Worm (Caenorhabditis elegans) whole organism, L1 larva: ENCODE results near the gene csn-6.
A peak's percentile ranks its signal among the peaks of the same experiment; 100 is the strongest.
"Not testable (repeated sequence)": the region's sequence is repeated elsewhere in the genome, so short reads cannot be mapped to it uniquely, and the experiment has no call there.

Experiments used
- C34B4.2 ChIP-seq: sonication (generic microtip); optimal IDR thresholded peaks from 2 replicates; lab custom pipeline; 2017; ENCODE audit warnings: mild to moderate bottlenecking, missing genetic modification characterization, missing compliant biosample characterization
- F16B12.6 ChIP-seq: fragments of 150-350 bp; optimal IDR thresholded peaks from 2 replicates; lab custom pipeline; 2014; ENCODE audit warnings: missing biosample characterization, missing genetic modification characterization
- ama-1 ChIP-seq: fragments of 150-350 bp; optimal IDR thresholded peaks from 2 replicates; lab custom pipeline; 2014
- blmp-1 ChIP-seq: fragments of 150-350 bp; optimal IDR thresholded peaks from 2 replicates; lab custom pipeline; 2014; ENCODE audit warnings: missing biosample characterization, missing genetic modification characterization
- ceh-8 ChIP-seq: fragments of 200-800 bp; sonication (Bioruptor generic); optimal IDR thresholded peaks from 2 replicates; lab custom pipeline; 2018; ENCODE audit warnings: mild to moderate bottlenecking, missing genetic modification characterization, moderate library complexity, missing compliant biosample characterization
- ceh-82 ChIP-seq, 3 experiments: fragments of 150-350 bp in 1 of 3; sonication (generic microtip) in 2 of 3; optimal IDR thresholded peaks; 2 replicates each; lab custom pipeline; 2014 to 2017; ENCODE audit warnings: missing biosample characterization in 3 of 3, missing genetic modification characterization in 3 of 3
- ceh-88 ChIP-seq: fragments of 200-800 bp; sonication (Bioruptor generic); IDR thresholded peaks from 2 replicates; pipeline ENCODE4 v1.3.6; 2022; ENCODE audit warnings: missing genetic modification characterization, missing compliant biosample characterization
- ceh-90 ChIP-seq: sonication (generic microtip); optimal IDR thresholded peaks from 2 replicates; lab custom pipeline; 2016; ENCODE audit warnings: missing genetic modification characterization, missing compliant biosample characterization
- dpl-1 ChIP-seq, 3 experiments: fragments of 150-350 bp in 2 of 3; sonication (generic microtip) in 1 of 3; optimal IDR thresholded peaks; 2 replicates each; lab custom pipeline; 2014 to 2017; ENCODE audit warnings: missing biosample characterization in 3 of 3, missing genetic modification characterization in 3 of 3, missing genetic modification reagents in 3 of 3
- dsc-1 ChIP-seq: sonication (generic microtip); optimal IDR thresholded peaks from 2 replicates; lab custom pipeline; 2016; ENCODE audit warnings: mild to moderate bottlenecking, missing genetic modification characterization, missing compliant biosample characterization
- efl-1 ChIP-seq, 4 experiments: fragments of 150-350 bp; optimal IDR thresholded peaks in 3 of 4; peaks in 1 of 4; 1 replicate in 1 of 4; 2 replicates in 3 of 4; lab custom pipeline; 2014; ENCODE audit warnings: missing biosample characterization in 2 of 4, missing genetic modification characterization in 2 of 4, missing genetic modification reagents in 2 of 4
- ets-5 ChIP-seq: fragments of 200-800 bp; sonication (Bioruptor generic); IDR thresholded peaks from 2 replicates; pipeline ENCODE4 v1.3.6; 2022; ENCODE audit warnings: missing genetic modification characterization, missing compliant biosample characterization
- grh-1 ChIP-seq: fragments of 200-800 bp; sonication (Bioruptor generic); IDR thresholded peaks from 2 replicates; pipeline ENCODE4 v1.3.6; 2022; ENCODE audit warnings: missing genetic modification reagents, missing genetic modification characterization, missing compliant biosample characterization
- isw-1 ChIP-seq: fragments of 200-800 bp; sonication (Bioruptor generic); IDR thresholded peaks from 2 replicates; pipeline ENCODE4 v1.3.6; 2022; ENCODE audit warnings: missing genetic modification characterization, missing compliant biosample characterization
- lin-39 ChIP-seq: fragments of 150-350 bp; optimal IDR thresholded peaks from 2 replicates; lab custom pipeline; 2014; ENCODE audit warnings: missing biosample characterization, missing genetic modification reagents, missing genetic modification characterization
- lsy-2 ChIP-seq, 2 experiments: fragments of 150-350 bp; optimal IDR thresholded peaks; 2 replicates each; lab custom pipeline; 2014; ENCODE audit warnings: missing biosample characterization in 2 of 2, missing genetic modification characterization in 2 of 2
- mep-1 ChIP-seq: fragments of 150-350 bp; optimal IDR thresholded peaks from 2 replicates; lab custom pipeline; 2014; ENCODE audit warnings: missing biosample characterization, missing genetic modification characterization
- nhr-47 ChIP-seq: sonication (generic microtip); optimal IDR thresholded peaks from 2 replicates; lab custom pipeline; 2016; ENCODE audit warnings: mild to moderate bottlenecking, missing genetic modification characterization, moderate library complexity, missing compliant biosample characterization
- nhr-71 ChIP-seq: sonication (generic microtip); optimal IDR thresholded peaks from 2 replicates; lab custom pipeline; 2016; ENCODE audit warnings: mild to moderate bottlenecking, missing genetic modification characterization, moderate library complexity, missing compliant biosample characterization
- nhr-76 ChIP-seq: sonication (generic microtip); optimal IDR thresholded peaks from 2 replicates; lab custom pipeline; 2017; ENCODE audit warnings: missing biosample characterization, missing genetic modification characterization
- nhr-77 ChIP-seq: fragments of 150-350 bp; optimal IDR thresholded peaks from 2 replicates; lab custom pipeline; 2014; ENCODE audit warnings: missing biosample characterization, missing genetic modification characterization
- nhr-84 ChIP-seq: sonication (generic microtip); optimal IDR thresholded peaks from 2 replicates; lab custom pipeline; 2017; ENCODE audit warnings: missing biosample characterization, missing genetic modification characterization
- nhr-85 ChIP-seq: sonication (generic microtip); peaks from one replicate; lab custom pipeline; 2016; ENCODE audit warnings: missing genetic modification characterization, inconsistent platforms, missing compliant biosample characterization
- nhr-90 ChIP-seq: sonication (generic microtip); optimal IDR thresholded peaks from 2 replicates; lab custom pipeline; 2016; ENCODE audit warnings: mild to moderate bottlenecking, missing genetic modification characterization, missing compliant biosample characterization; ENCODE audit not compliant: poor library complexity
- pag-3 ChIP-seq: sonication (generic microtip); optimal IDR thresholded peaks from 2 replicates; lab custom pipeline; 2017; ENCODE audit warnings: missing genetic modification characterization, mild to moderate bottlenecking, missing compliant biosample characterization, antibody characterized with exemption, borderline replicate concordance; ENCODE audit not compliant: insufficient read depth
- snu-23 ChIP-seq: sonication (generic microtip); optimal IDR thresholded peaks from 2 replicates; lab custom pipeline; 2016; ENCODE audit warnings: missing genetic modification characterization, missing compliant biosample characterization
- sox-4 ChIP-seq: sonication (generic microtip); optimal IDR thresholded peaks from 2 replicates; lab custom pipeline; 2016; ENCODE audit warnings: missing genetic modification characterization, missing compliant biosample characterization
- sup-37 ChIP-seq: fragments of 200-800 bp; sonication (Bioruptor generic); optimal IDR thresholded peaks from 2 replicates; lab custom pipeline; 2018; ENCODE audit warnings: mild to moderate bottlenecking, missing genetic modification characterization, missing compliant biosample characterization
- swsn-7 ChIP-seq: sonication (generic microtip); optimal IDR thresholded peaks from 2 replicates; lab custom pipeline; 2016; ENCODE audit warnings: missing genetic modification characterization, missing compliant biosample characterization
- unc-130 ChIP-seq: fragments of 150-350 bp; optimal IDR thresholded peaks from 2 replicates; lab custom pipeline; 2017; ENCODE audit warnings: missing biosample characterization, missing genetic modification characterization, inconsistent platforms
- unc-86 ChIP-seq: sonication (generic microtip); optimal IDR thresholded peaks from 2 replicates; lab custom pipeline; 2016; ENCODE audit warnings: missing genetic modification characterization, missing compliant biosample characterization
- unc-98 ChIP-seq: fragments of 200-800 bp; sonication (Bioruptor generic); IDR thresholded peaks from 2 replicates; pipeline ENCODE4 v1.3.6; 2022; ENCODE audit warnings: missing genetic modification characterization, missing compliant biosample characterization
- xbp-1 ChIP-seq: sonication (generic microtip); optimal IDR thresholded peaks from 2 replicates; lab custom pipeline; 2016; ENCODE audit warnings: missing genetic modification characterization, missing compliant biosample characterization

Gene csn-6

ce11 chrIV:13255886-13256285, 44.7 kb upstream of the csn-6 start, which contains the start of gene bus-12:
TSS of gene bus-12 (plus strand) at chrIV:13256186.
- no peak for TF ChIP-seq snu-23 (GFP tag; lab: Kevin White, UChicago)
- no peak for TF ChIP-seq ets-5 (GFP tag; lab: Robert Waterston, UW)
- no peak for TF ChIP-seq nhr-90 (tag; lab: Kevin White, UChicago)
- TF ChIP-seq nhr-84 (tag; lab: Kevin White, UChicago), result no peak
- no peak for TF ChIP-seq ama-1 (lab: Kevin White, UChicago)
- no peak for TF ChIP-seq sup-37 (GFP tag; lab: Kevin White, UChicago)
- peak; percentile 4 for TF ChIP-seq blmp-1 (tag; lab: Kevin White, UChicago)

- TF ChIP-seq grh-1 (GFP tag; lab: Robert Waterston, UW) (no peak), efl-1 (optimal IDR thresholded peaks at IDR 0.05; lab: Kevin White, UChicago) (no peak), efl-1 (GFP tag; optimal IDR thresholded peaks at IDR 0.05 in 1 of 2; lab: Kevin White, UChicago) (peak in 1 of 2 experiments; percentile 88)
- TF ChIP-seq, all 84 proteins: peak for 1
Measured at ce11 chrIV:13258872-13259271, 41.8 kb upstream of the csn-6 start, which contains the start of gene JC8.16. TSS of gene JC8.16 (plus strand) at chrIV:13259172.

DNA sequence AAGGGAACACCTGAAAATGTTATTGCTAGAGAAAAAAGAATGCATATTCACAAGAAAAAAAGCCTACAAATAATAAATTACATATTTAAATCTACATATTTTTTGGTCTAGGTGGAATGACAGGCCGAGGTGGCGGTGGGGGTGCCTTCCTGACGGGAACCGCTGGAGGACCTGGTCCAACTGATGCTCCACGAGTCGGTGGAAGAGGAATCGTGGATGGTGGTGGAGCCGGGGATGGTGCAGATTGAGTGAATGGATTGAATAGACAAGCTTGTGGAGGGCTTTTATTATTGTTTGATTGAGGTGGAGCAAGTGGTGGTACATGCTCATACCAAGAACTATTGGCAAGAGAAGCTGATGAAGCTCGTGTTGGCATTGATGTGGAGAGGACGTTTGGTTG, 38.8 kb upstream of the csn-6 start:
- 0 out of 2 replicates have a peak, but pooled peaks have one; percentile 38 for TF ChIP-seq ets-5 (GFP tag; lab: Robert Waterston, UW)
- no peak for TF ChIP-seq C34B4.2 (tag; lab: Kevin White, UChicago)
- no peak for TF ChIP-seq xbp-1 (tag; lab: Kevin White, UChicago)
- no peak for TF ChIP-seq ceh-8 (GFP tag; lab: Kevin White, UChicago)

DNA sequence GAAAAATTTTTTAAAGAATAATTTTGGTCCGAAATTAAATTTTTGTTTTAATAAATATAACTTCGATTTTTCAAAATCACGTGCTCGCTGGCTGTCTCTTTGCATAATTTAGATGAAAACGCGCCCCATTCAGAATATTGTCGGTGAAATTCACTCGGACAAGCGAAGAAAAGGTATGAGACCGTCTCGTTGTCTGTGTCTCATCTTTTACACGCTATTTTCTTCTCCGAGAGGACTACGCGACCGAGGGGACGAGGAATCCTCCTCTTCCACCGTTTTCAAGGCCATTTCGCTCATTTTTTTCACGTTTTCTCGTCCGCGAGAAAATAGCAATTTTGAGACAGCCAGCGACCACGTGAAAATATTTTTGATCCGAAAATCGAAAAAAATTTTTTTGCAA, 37.8 kb upstream of the csn-6 start:
- TF ChIP-seq ceh-90 (tag; lab: Kevin White, UChicago) (peak; percentile 23), unc-98 (GFP tag; lab: Robert Waterston, UW) (peak; percentile 53; the same call in 1 of the 2 replicates), nhr-71 (peak; percentile 25), efl-1 (optimal IDR thresholded peaks at IDR 0.05; lab: Kevin White, UChicago) (peak in 1 of 2 experiments; percentile 10), isw-1 (peak; percentile 9; the same call in 1 of the 2 replicates), nhr-85 (peak; percentile 15)
- not testable (repeated sequence) for TF ChIP-seq efl-1 (GFP tag; optimal IDR thresholded peaks at IDR 0.05 in 1 of 2; lab: Kevin White, UChicago)

DNA sequence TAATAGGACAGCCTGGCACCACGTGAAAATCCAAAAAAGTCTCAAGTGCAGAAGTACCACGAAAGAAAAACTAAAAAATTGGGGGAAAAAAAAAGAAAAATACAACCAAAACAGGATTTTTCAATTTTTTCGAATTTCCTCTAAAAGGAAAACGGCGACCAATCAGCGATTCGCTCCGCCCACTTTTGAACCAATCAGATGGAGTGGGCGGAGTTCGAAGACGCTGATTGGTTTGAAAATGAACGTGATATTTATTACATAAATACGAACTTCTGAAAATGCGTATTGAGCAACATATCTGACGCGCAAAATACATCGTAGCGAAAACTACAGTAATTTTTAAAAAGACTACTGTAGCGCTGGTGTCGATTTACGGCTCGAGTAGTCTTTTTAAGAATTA, 32.2 kb upstream of the csn-6 start:
- no peak for TF ChIP-seq F16B12.6 (tag; lab: Kevin White, UChicago)

DNA sequence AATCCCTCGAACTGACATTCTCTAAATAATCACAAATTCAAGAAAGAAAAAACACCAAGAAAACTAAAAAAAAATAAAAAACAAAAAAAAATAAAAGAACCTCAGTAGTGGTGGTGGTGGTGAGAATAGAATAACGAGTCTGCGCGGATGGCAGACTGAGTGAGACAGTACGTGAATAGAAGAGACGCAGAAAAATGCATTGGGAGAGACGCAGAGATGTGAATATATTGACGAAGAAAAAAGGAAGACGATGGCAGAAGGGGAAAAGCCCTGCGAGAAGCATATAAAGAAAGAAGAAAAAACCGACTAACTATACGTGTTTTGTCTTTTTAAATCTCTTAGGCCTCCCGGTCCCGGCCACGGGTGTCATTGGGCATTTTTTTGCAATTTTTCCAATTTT, 28.1 kb upstream of the csn-6 start, which contains the start of gene unc-26:
Gene unc-26 (minus strand): TSS at position 23 of the 400 bp plus-strand sequence.
- TF ChIP-seq ceh-88 (GFP tag; lab: Robert Waterston, UW) (no peak), lsy-2 (tag; optimal IDR thresholded peaks at IDR 0.05; lab: Kevin White, UChicago) (peak; percentile 32 to 45), unc-130 (tag; lab: Kevin White, UChicago) (no peak), pag-3 (tag; lab: Kevin White, UChicago) (no peak), ceh-82 (tag; optimal IDR thresholded peaks at IDR 0.05; lab: Kevin White, UChicago) (peak in 1 of 3 experiments; percentile 63), nhr-76 (tag; lab: Kevin White, UChicago) (no peak), nhr-77 (no peak), sox-4 (tag; lab: Kevin White, UChicago) (no peak), swsn-7 (tag; lab: Kevin White, UChicago) (peak; percentile 46), lin-39 (tag; lab: Kevin White, UChicago) (no peak), nhr-47 (tag; lab: Kevin White, UChicago) (peak; percentile 53), mep-1 (tag; lab: Kevin White, UChicago) (peak; percentile 20), unc-86 (peak; percentile 65), snu-23 (GFP tag; lab: Kevin White, UChicago) (peak; percentile 43), xbp-1 (tag; lab: Kevin White, UChicago) (peak; percentile 29), nhr-71 (peak; percentile 53), dsc-1 (peak; percentile 22), efl-1 (optimal IDR thresholded peaks at IDR 0.05; lab: Kevin White, UChicago) (peak; percentile 47 to 60), efl-1 (GFP tag; optimal IDR thresholded peaks at IDR 0.05 in 1 of 2; lab: Kevin White, UChicago) (no peak), blmp-1 (tag; lab: Kevin White, UChicago) (peak; percentile 19), dpl-1 (GFP tag; optimal IDR thresholded peaks at IDR 0.05; lab: Kevin White, UChicago) (peak in 1 of 3 experiments; percentile 6)
